Worm (Caenorhabditis elegans) whole organism, L2 larva: ENCODE data around the gene F44G4.3.

Experiments used
- C34F6.9 ChIP-seq: fragments of 150-350 bp; optimal IDR thresholded peaks from 2 replicates; lab custom pipeline; 2014; ENCODE audit warnings: missing biosample characterization, missing genetic modification characterization
- F13H6.1 ChIP-seq: sonication (generic microtip); optimal IDR thresholded peaks from 2 replicates; lab custom pipeline; 2016; ENCODE audit warnings: missing genetic modification characterization, missing compliant biosample characterization
- Y55F3AM.14 ChIP-seq: fragments of 200-800 bp; sonication (Bioruptor generic); optimal IDR thresholded peaks from 2 replicates; lab custom pipeline; 2018; ENCODE audit warnings: mild to moderate bottlenecking, missing genetic modification characterization, missing compliant biosample characterization
- alr-1 ChIP-seq: fragments of 150-350 bp; optimal IDR thresholded peaks from 2 replicates; lab custom pipeline; 2014; ENCODE audit warnings: missing biosample characterization, missing genetic modification characterization
- aly-2 ChIP-seq: fragments of 150-350 bp; optimal IDR thresholded peaks from 2 replicates; lab custom pipeline; 2014; ENCODE audit warnings: missing biosample characterization, missing genetic modification characterization
- ama-1 ChIP-seq: fragments of 150-350 bp; optimal IDR thresholded peaks from 2 replicates; lab custom pipeline; 2018; ENCODE audit warnings: inconsistent platforms
- blmp-1 ChIP-seq: sonication (generic microtip); optimal IDR thresholded peaks from 2 replicates; lab custom pipeline; 2017; ENCODE audit warnings: missing genetic modification characterization, mild to moderate bottlenecking, missing compliant biosample characterization, antibody characterized with exemption, moderate library complexity; ENCODE audit not compliant: insufficient read depth
- ceh-16 ChIP-seq: fragments of 150-350 bp; optimal IDR thresholded peaks from 2 replicates; lab custom pipeline; 2014; ENCODE audit warnings: missing biosample characterization, missing genetic modification characterization
- crh-2 ChIP-seq: sonication (generic microtip); optimal IDR thresholded peaks from 2 replicates; lab custom pipeline; 2017; ENCODE audit warnings: missing biosample characterization, missing genetic modification characterization
- dmd-4 ChIP-seq: sonication (generic microtip); optimal IDR thresholded peaks from 2 replicates; lab custom pipeline; 2017; ENCODE audit warnings: missing biosample characterization, missing genetic modification characterization
- elt-1 ChIP-seq: fragments of 150-350 bp; optimal IDR thresholded peaks from 2 replicates; lab custom pipeline; 2014; ENCODE audit warnings: missing biosample characterization, missing genetic modification characterization
- elt-3 ChIP-seq: sonication (generic microtip); optimal IDR thresholded peaks from 2 replicates; lab custom pipeline; 2017; ENCODE audit warnings: missing biosample characterization, missing genetic modification characterization
- gmeb-1 ChIP-seq: fragments of 150-350 bp; optimal IDR thresholded peaks from 2 replicates; lab custom pipeline; 2014; ENCODE audit warnings: missing biosample characterization, missing genetic modification characterization
- lin-11 ChIP-seq: fragments of 150-350 bp; sonication (generic microtip); optimal IDR thresholded peaks from 2 replicates; lab custom pipeline; 2014; ENCODE audit warnings: missing biosample characterization, missing genetic modification characterization, inconsistent platforms, mixed read lengths
- lin-13 ChIP-seq: fragments of 150-350 bp; optimal IDR thresholded peaks from 2 replicates; lab custom pipeline; 2014; ENCODE audit warnings: missing biosample characterization, missing genetic modification reagents, missing genetic modification characterization
- lin-39 ChIP-seq: fragments of 150-350 bp; optimal IDR thresholded peaks from 2 replicates; lab custom pipeline; 2014; ENCODE audit warnings: missing biosample characterization, missing genetic modification reagents, missing genetic modification characterization
- lsy-2 ChIP-seq, 2 experiments: fragments of 150-350 bp in 1 of 2; sonication (generic microtip) in 1 of 2; optimal IDR thresholded peaks; 2 replicates each; lab custom pipeline; 2014 to 2017; ENCODE audit warnings: missing biosample characterization in 2 of 2, missing genetic modification characterization in 2 of 2
- mab-5 ChIP-seq: fragments of 150-350 bp; optimal IDR thresholded peaks from 2 replicates; lab custom pipeline; 2014; ENCODE audit warnings: missing biosample characterization, missing genetic modification characterization
- mbf-1 ChIP-seq: sonication (generic microtip); optimal IDR thresholded peaks from 2 replicates; lab custom pipeline; 2017; ENCODE audit warnings: missing biosample characterization, missing genetic modification characterization
- nhr-129 ChIP-seq: fragments of 150-350 bp; optimal IDR thresholded peaks from 2 replicates; lab custom pipeline; 2014; ENCODE audit warnings: missing biosample characterization, missing genetic modification characterization
- nhr-21 ChIP-seq: fragments of 150-350 bp; optimal IDR thresholded peaks from 2 replicates; lab custom pipeline; 2014; ENCODE audit warnings: missing biosample characterization, missing genetic modification characterization
- nhr-6 ChIP-seq: fragments of 150-350 bp; optimal IDR thresholded peaks from 2 replicates; lab custom pipeline; 2014; ENCODE audit warnings: missing biosample characterization, missing genetic modification characterization
- peb-1 ChIP-seq: fragments of 150-350 bp; optimal IDR thresholded peaks from 2 replicates; lab custom pipeline; 2014; ENCODE audit warnings: missing biosample characterization, missing genetic modification characterization
- sma-9 ChIP-seq, 2 experiments: fragments of 150-350 bp in 1 of 2; sonication (generic microtip) in 1 of 2; optimal IDR thresholded peaks; 2 replicates each; lab custom pipeline; 2014 to 2016; ENCODE audit warnings: missing genetic modification characterization in 2 of 2, mild to moderate bottlenecking in 1 of 2, missing biosample characterization in 1 of 2, missing compliant biosample characterization in 1 of 2, missing genetic modification reagents in 1 of 2, moderate library complexity in 1 of 2
- unc-39 ChIP-seq: fragments of 150-350 bp; optimal IDR thresholded peaks from 2 replicates; lab custom pipeline; 2014; ENCODE audit warnings: missing biosample characterization, missing genetic modification characterization
- unc-55 ChIP-seq: fragments of 150-350 bp; sonication (generic microtip); optimal IDR thresholded peaks from 3 replicates; lab custom pipeline; 2014; ENCODE audit warnings: missing biosample characterization, missing genetic modification reagents, missing genetic modification characterization
- ztf-11 ChIP-seq: sonication (generic microtip); optimal IDR thresholded peaks from 2 replicates; lab custom pipeline; 2017; ENCODE audit warnings: missing biosample characterization, missing genetic modification characterization
- ztf-4 ChIP-seq: fragments of 150-350 bp; optimal IDR thresholded peaks from 2 replicates; lab custom pipeline; 2014; ENCODE audit warnings: missing biosample characterization, missing genetic modification characterization

The F44G4.3 gene

ce11 chrII:8962206-8962605 is 35.3 kb downstream of the F44G4.3 start (continued):
- no peak for TF ChIP-seq unc-39 (tag; lab: Kevin White, UChicago)

- TF ChIP-seq sma-9 (GFP tag; optimal IDR thresholded peaks at IDR 0.05; lab: Kevin White, UChicago) = peak; percentile 12
- TF ChIP-seq sma-9 (tag; optimal IDR thresholded peaks at IDR 0.05; lab: Kevin White, UChicago) = no peak
- no peak for TF ChIP-seq ztf-4
- no peak for TF ChIP-seq lin-13
- TF ChIP-seq ama-1 = peak; percentile 9
- TF ChIP-seq nhr-21 (tag; lab: Kevin White, UChicago) = no peak
- no peak for TF ChIP-seq lsy-2 (tag; optimal IDR thresholded peaks at IDR 0.05; lab: Kevin White, UChicago)
- no peak for TF ChIP-seq unc-55 (GFP tag; lab: Kevin White, UChicago)
- TF ChIP-seq nhr-6 (tag; lab: Kevin White, UChicago) = no peak
- no peak for TF ChIP-seq aly-2 (tag; lab: Kevin White, UChicago)
- peak; percentile 73 for TF ChIP-seq nhr-129 (tag; lab: Kevin White, UChicago)
These were observed 36.0 kb downstream of the F44G4.3 start for ce11 chrII:8961450-8961849.

- no peak for TF ChIP-seq mab-5 (tag; lab: Kevin White, UChicago)
- no peak for TF ChIP-seq nhr-129 (tag; lab: Kevin White, UChicago)
- TF ChIP-seq elt-3 (tag; lab: Kevin White, UChicago) = no peak
- no peak for TF ChIP-seq lin-39 (tag; lab: Kevin White, UChicago)
- no peak for TF ChIP-seq elt-1 (tag; lab: Kevin White, UChicago)
These were observed 37.0 kb downstream of the F44G4.3 start, which contains the start of gene cal-2 for ce11 chrII:8960414-8960813. Gene cal-2, plus strand, starts transcription at chrII:8960714.

ce11 chrII:8959081-8959480 is 38.4 kb downstream of the F44G4.3 start:
- TF ChIP-seq nhr-129 (tag; lab: Kevin White, UChicago) (peak; percentile 77), ztf-11 (tag; lab: Kevin White, UChicago) (no peak), lin-11 (tag; lab: Kevin White, UChicago) (no peak), F13H6.1 (peak; percentile 65), ama-1 (peak; percentile 4), sma-9 (GFP tag; optimal IDR thresholded peaks at IDR 0.05; lab: Kevin White, UChicago) (peak; percentile 61), sma-9 (tag; optimal IDR thresholded peaks at IDR 0.05; lab: Kevin White, UChicago) (no peak), lsy-2 (tag; optimal IDR thresholded peaks at IDR 0.05; lab: Kevin White, UChicago) (peak in 1 of 2 experiments; percentile 20), C34F6.9 (tag; lab: Kevin White, UChicago) (peak; percentile 22)

ce11 chrII:8956896-8957295 is 40.6 kb downstream of the F44G4.3 start:
- TF ChIP-seq nhr-129 (tag; lab: Kevin White, UChicago) = no peak
- no peak for TF ChIP-seq aly-2 (tag; lab: Kevin White, UChicago)
- TF ChIP-seq dmd-4 (tag; lab: Kevin White, UChicago) = no peak
- no peak for TF ChIP-seq ztf-4
- TF ChIP-seq peb-1 = no peak
- no peak for TF ChIP-seq blmp-1 (tag; lab: Kevin White, UChicago)
- TF ChIP-seq nhr-6 (tag; lab: Kevin White, UChicago) = no peak
- TF ChIP-seq ceh-16 = no peak
- TF ChIP-seq lin-11 (tag; lab: Kevin White, UChicago) = no peak
- TF ChIP-seq ama-1 = no peak
- TF ChIP-seq lin-13 = no peak

ce11 chrII:8953703-8954102 is 43.8 kb downstream of the F44G4.3 start:
- TF ChIP-seq aly-2 (tag; lab: Kevin White, UChicago) (no peak), C34F6.9 (tag; lab: Kevin White, UChicago) (no peak), dmd-4 (tag; lab: Kevin White, UChicago) (no peak), elt-1 (tag; lab: Kevin White, UChicago) (peak; percentile 22)

ce11 chrII:8951270-8951669 is 46.2 kb downstream of the F44G4.3 start:
- TF ChIP-seq crh-2 = no peak
- TF ChIP-seq gmeb-1 (tag; lab: Kevin White, UChicago) = no peak
- TF ChIP-seq alr-1 (tag; lab: Kevin White, UChicago) = no peak
- no peak for TF ChIP-seq Y55F3AM.14 (GFP tag; lab: Kevin White, UChicago)
- no peak for TF ChIP-seq mbf-1 (tag; lab: Kevin White, UChicago)
